Worm (Caenorhabditis elegans) whole organism, late embryonic: ENCODE measurements around the gene vars-1.

Experiments
- ama-1 ChIP-seq: fragments of 150-350 bp; optimal IDR thresholded peaks from 2 replicates; lab custom pipeline; 2014
- ceh-22 ChIP-seq: sonication (generic microtip); optimal IDR thresholded peaks from 2 replicates; lab custom pipeline; 2017; ENCODE audit warnings: missing biosample characterization, missing genetic modification characterization
- ceh-45 ChIP-seq: fragments of 200-800 bp; sonication (Bioruptor generic); IDR thresholded peaks from 2 replicates; pipeline ENCODE4 v1.3.6; 2022; ENCODE audit warnings: missing genetic modification reagents, missing genetic modification characterization, missing compliant biosample characterization
- eyg-1 ChIP-seq: sonication (generic microtip); optimal IDR thresholded peaks from 2 replicates; lab custom pipeline; 2016; ENCODE audit warnings: missing genotype, missing genetic modification characterization, missing compliant biosample characterization
- fkh-6 ChIP-seq: sonication (generic microtip); optimal IDR thresholded peaks from 2 replicates; lab custom pipeline; 2016; ENCODE audit warnings: missing genetic modification characterization, missing compliant biosample characterization
- hlh-8 ChIP-seq: sonication (generic microtip); optimal IDR thresholded peaks from 2 replicates; lab custom pipeline; 2016; ENCODE audit warnings: missing genotype, missing genetic modification characterization, missing compliant biosample characterization
- nfya-1 ChIP-seq: sonication (generic microtip); optimal IDR thresholded peaks from 2 replicates; lab custom pipeline; 2017; ENCODE audit warnings: missing genetic modification characterization, mild to moderate bottlenecking, missing compliant biosample characterization, antibody characterized with exemption, moderate library complexity

- peak; percentile 75 for TF ChIP-seq ama-1 (lab: Kevin White, UChicago)
- no peak for TF ChIP-seq hlh-8
- TF ChIP-seq ceh-22 (tag; lab: Kevin White, UChicago), result no peak
- TF ChIP-seq ceh-45 (GFP tag; lab: Robert Waterston, UW), result no peak
- no peak for TF ChIP-seq nfya-1
- no peak for TF ChIP-seq fkh-6
- TF ChIP-seq eyg-1 (tag; lab: Kevin White, UChicago), result no peak
Observed at ce11 chrV:8039085-8039525, 7.9 kb downstream of the vars-1 start.
